Worm (Caenorhabditis elegans) whole organism, young adult: ENCODE results near the gene F37C12.10.

Experiments
- B0035.1 ChIP-seq: sonication (generic microtip); optimal IDR thresholded peaks from 2 replicates; lab custom pipeline; 2016; ENCODE audit warnings: missing genetic modification characterization, mild to moderate bottlenecking, missing compliant biosample characterization, missing genotype, missing genetic modification reagents
- B0261.1 ChIP-seq: sonication (generic microtip); optimal IDR thresholded peaks from 2 replicates; lab custom pipeline; 2016; ENCODE audit warnings: mild to moderate bottlenecking, missing genetic modification characterization, moderate library complexity, missing compliant biosample characterization
- D2030.7 ChIP-seq: fragments of 200-800 bp; sonication (Bioruptor generic); IDR thresholded peaks from 2 replicates; pipeline ENCODE4 v1.3.6; 2022; ENCODE audit warnings: missing genetic modification reagents, missing genetic modification characterization, missing compliant biosample characterization
- F23B12.7 ChIP-seq: sonication (generic microtip); optimal IDR thresholded peaks from 2 replicates; lab custom pipeline; 2017; ENCODE audit warnings: missing genetic modification characterization, mild to moderate bottlenecking, missing compliant biosample characterization, antibody characterized with exemption, moderate library complexity; ENCODE audit not compliant: insufficient read depth
- F33H1.4 ChIP-seq: fragments of 200-800 bp; sonication (Bioruptor generic); IDR thresholded peaks from 2 replicates; pipeline ENCODE4 v1.3.6; 2022; ENCODE audit warnings: missing genetic modification reagents, missing genetic modification characterization, missing compliant biosample characterization
- F57C9.4 ChIP-seq: sonication (generic microtip); optimal IDR thresholded peaks from 2 replicates; lab custom pipeline; 2017; ENCODE audit warnings: mild to moderate bottlenecking, missing genetic modification characterization, missing compliant biosample characterization
- K11D2.4 ChIP-seq: fragments of 200-800 bp; sonication (Bioruptor generic); IDR thresholded peaks from 2 replicates; pipeline ENCODE4 v1.3.6; 2022; ENCODE audit warnings: missing genetic modification reagents, missing genetic modification characterization, missing compliant biosample characterization
- T07F8.4 ChIP-seq: sonication (generic microtip); optimal IDR thresholded peaks from 2 replicates; lab custom pipeline; 2016; ENCODE audit warnings: mild to moderate bottlenecking, missing genetic modification characterization, moderate library complexity, missing compliant biosample characterization
- Y79H2A.3 ChIP-seq: fragments of 200-800 bp; sonication (Bioruptor generic); conservative IDR thresholded peaks from 2 replicates; pipeline ENCODE4 v1.3.6; 2022; ENCODE audit warnings: missing genetic modification reagents, missing genetic modification characterization, missing compliant biosample characterization
- Y95B8A.8 ChIP-seq: fragments of 200-800 bp; sonication (Bioruptor generic); IDR thresholded peaks from 2 replicates; pipeline ENCODE4 v1.3.6; 2022; ENCODE audit warnings: missing genetic modification reagents, missing genetic modification characterization, missing compliant biosample characterization
- ama-1 ChIP-seq, 3 experiments: fragments of 150-350 bp in 1 of 3; sonication (generic microtip) in 2 of 3; optimal IDR thresholded peaks; 2 replicates each; lab custom pipeline; 2014 to 2018; ENCODE audit warnings: missing biosample characterization in 2 of 3, missing genetic modification characterization in 2 of 3, missing genetic modification reagents in 2 of 3
- aptf-2 ChIP-seq: fragments of 200-800 bp; sonication (Bioruptor generic); conservative IDR thresholded peaks from 2 replicates; pipeline ENCODE4 v1.3.6; 2022; ENCODE audit warnings: missing genetic modification reagents, missing genetic modification characterization, missing compliant biosample characterization
- attf-5 ChIP-seq: fragments of 200-800 bp; sonication (Bioruptor generic); optimal IDR thresholded peaks from 2 replicates; lab custom pipeline; 2018; ENCODE audit warnings: mild to moderate bottlenecking, missing genetic modification characterization, missing compliant biosample characterization
- ceh-100 ChIP-seq: fragments of 200-800 bp; sonication (Bioruptor generic); IDR thresholded peaks from 2 replicates; pipeline ENCODE4 v1.3.6; 2022; ENCODE audit warnings: missing genetic modification reagents, missing genetic modification characterization, missing compliant biosample characterization
- ceh-27 ChIP-seq: fragments of 200-800 bp; sonication (Bioruptor generic); optimal IDR thresholded peaks from 2 replicates; lab custom pipeline; 2018; ENCODE audit warnings: mild to moderate bottlenecking, missing genetic modification characterization, moderate library complexity, missing compliant biosample characterization
- ceh-91 ChIP-seq: fragments of 200-800 bp; sonication (Bioruptor generic); IDR thresholded peaks from 2 replicates; pipeline ENCODE4 v1.3.6; 2022; ENCODE audit warnings: missing genetic modification reagents, missing genetic modification characterization, missing compliant biosample characterization
- dpl-1 ChIP-seq: fragments of 150-350 bp; optimal IDR thresholded peaks from 2 replicates; lab custom pipeline; 2014; ENCODE audit warnings: missing biosample characterization, missing genetic modification reagents, missing genetic modification characterization
- ets-4 ChIP-seq: fragments of 200-800 bp; sonication (Bioruptor generic); optimal IDR thresholded peaks from 2 replicates; lab custom pipeline; 2018; ENCODE audit warnings: mild to moderate bottlenecking, missing genetic modification characterization, missing compliant biosample characterization
- hmg-1.2 ChIP-seq: fragments of 200-800 bp; sonication (Bioruptor generic); IDR thresholded peaks from 2 replicates; pipeline ENCODE4 v1.3.6; 2022; ENCODE audit warnings: missing genetic modification reagents, missing genetic modification characterization, missing compliant biosample characterization
- hrde-1 ChIP-seq: sonication (generic microtip); optimal IDR thresholded peaks from 2 replicates; lab custom pipeline; 2016; ENCODE audit warnings: missing genetic modification characterization, mild to moderate bottlenecking, missing compliant biosample characterization, moderate library complexity, missing genotype, missing genetic modification reagents, borderline replicate concordance
- let-526 ChIP-seq: fragments of 200-800 bp; sonication (Bioruptor generic); IDR thresholded peaks from 2 replicates; pipeline ENCODE4 v1.3.6; 2022; ENCODE audit warnings: missing genetic modification reagents, missing genetic modification characterization, missing compliant biosample characterization
- let-607 ChIP-seq, 2 experiments: fragments of 200-800 bp in 1 of 2; sonication (Bioruptor generic) in 1 of 2; sonication (generic microtip) in 1 of 2; optimal IDR thresholded peaks; 2 replicates each; lab custom pipeline; 2016 to 2018; ENCODE audit warnings: mild to moderate bottlenecking in 2 of 2, missing compliant biosample characterization in 2 of 2, missing genetic modification characterization in 2 of 2, moderate library complexity in 2 of 2, missing genotype in 1 of 2
- lin-40 ChIP-seq: sonication (generic microtip); optimal IDR thresholded peaks from 2 replicates; lab custom pipeline; 2016; ENCODE audit warnings: missing genetic modification characterization, mild to moderate bottlenecking, missing compliant biosample characterization, missing genotype, missing genetic modification reagents
- lin-54 ChIP-seq: fragments of 200-800 bp; sonication (Bioruptor generic); optimal IDR thresholded peaks from 2 replicates; lab custom pipeline; 2018; ENCODE audit warnings: mild to moderate bottlenecking, missing genetic modification characterization, missing compliant biosample characterization
- lir-1 ChIP-seq: fragments of 200-800 bp; sonication (Bioruptor generic); conservative IDR thresholded peaks from 2 replicates; pipeline ENCODE4 v1.3.6; 2022; ENCODE audit warnings: missing genetic modification reagents, missing genetic modification characterization, missing compliant biosample characterization
- lsl-1 ChIP-seq: fragments of 200-800 bp; sonication (Bioruptor generic); optimal IDR thresholded peaks from 2 replicates; lab custom pipeline; 2018; ENCODE audit warnings: mild to moderate bottlenecking, missing genetic modification characterization, moderate library complexity, missing compliant biosample characterization
- lsy-27 ChIP-seq: sonication (generic microtip); optimal IDR thresholded peaks from 2 replicates; lab custom pipeline; 2017; ENCODE audit warnings: missing genetic modification characterization, mild to moderate bottlenecking, missing compliant biosample characterization, antibody characterized with exemption, missing genotype, borderline replicate concordance; ENCODE audit not compliant: insufficient read depth
- madf-10 ChIP-seq: sonication (generic microtip); optimal IDR thresholded peaks from 2 replicates; lab custom pipeline; 2016; ENCODE audit warnings: mild to moderate bottlenecking, missing genetic modification characterization, missing compliant biosample characterization
- madf-3 ChIP-seq: fragments of 200-800 bp; sonication (Bioruptor generic); IDR thresholded peaks from 2 replicates; pipeline ENCODE4 v1.3.6; 2022; ENCODE audit warnings: missing genetic modification reagents, missing genetic modification characterization, missing compliant biosample characterization
- madf-6 ChIP-seq: fragments of 200-800 bp; sonication (Bioruptor generic); IDR thresholded peaks from 2 replicates; pipeline ENCODE4 v1.3.6; 2022; ENCODE audit warnings: missing genetic modification reagents, missing genetic modification characterization, missing compliant biosample characterization
- mcd-1 ChIP-seq: fragments of 200-800 bp; sonication (Bioruptor generic); IDR thresholded peaks from 2 replicates; pipeline ENCODE4 v1.3.6; 2022; ENCODE audit warnings: missing genetic modification reagents, missing genetic modification characterization, missing compliant biosample characterization
- mel-28 ChIP-seq: sonication (generic microtip); optimal IDR thresholded peaks from 2 replicates; lab custom pipeline; 2016; ENCODE audit warnings: borderline replicate concordance, mild to moderate bottlenecking, missing genetic modification characterization, missing compliant biosample characterization
- nhr-27 ChIP-seq: fragments of 200-800 bp; sonication (Bioruptor generic); optimal IDR thresholded peaks from 2 replicates; lab custom pipeline; 2018; ENCODE audit warnings: mild to moderate bottlenecking, missing genetic modification characterization, moderate library complexity, missing compliant biosample characterization
- nhr-80 ChIP-seq: sonication (generic microtip); optimal IDR thresholded peaks from 2 replicates; lab custom pipeline; 2016; ENCODE audit warnings: missing genetic modification characterization, missing compliant biosample characterization
- rcor-1 ChIP-seq: fragments of 200-800 bp; sonication (Bioruptor generic); IDR thresholded peaks from 2 replicates; pipeline ENCODE4 v1.3.6; 2022; ENCODE audit warnings: missing genetic modification reagents, missing genetic modification characterization, missing compliant biosample characterization
- snpc-1.1 ChIP-seq: sonication (generic microtip); optimal IDR thresholded peaks from 2 replicates; lab custom pipeline; 2017; ENCODE audit warnings: missing genetic modification characterization, mild to moderate bottlenecking, missing compliant biosample characterization, antibody characterized with exemption, moderate library complexity, missing genotype, missing genetic modification reagents; ENCODE audit not compliant: insufficient read depth
- snpc-1.3 ChIP-seq: sonication (generic microtip); optimal IDR thresholded peaks from 2 replicates; lab custom pipeline; 2017; ENCODE audit warnings: missing genetic modification characterization, mild to moderate bottlenecking, missing compliant biosample characterization, antibody characterized with exemption, moderate library complexity, missing genotype, missing genetic modification reagents; ENCODE audit not compliant: insufficient read depth
- snpc-3.4 ChIP-seq: sonication (generic microtip); optimal IDR thresholded peaks from 2 replicates; lab custom pipeline; 2017; ENCODE audit warnings: missing genetic modification characterization, mild to moderate bottlenecking, missing compliant biosample characterization, antibody characterized with exemption, moderate library complexity, missing genotype, missing genetic modification reagents
- snpc-4 ChIP-seq, 5 experiments: fragments of 150-350 bp in 1 of 5; sonication (generic microtip) in 4 of 5; optimal IDR thresholded peaks; 2 replicates each; lab custom pipeline; 2014 to 2018; ENCODE audit warnings: missing genetic modification characterization in 5 of 5, missing biosample characterization in 3 of 5, antibody characterized with exemption in 2 of 5, mild to moderate bottlenecking in 2 of 5, missing compliant biosample characterization in 2 of 5, missing genotype in 2 of 5, moderate library complexity in 2 of 5, missing genetic modification reagents in 1 of 5
- somi-1 ChIP-seq: fragments of 200-800 bp; sonication (Bioruptor generic); optimal IDR thresholded peaks from 2 replicates; lab custom pipeline; 2018; ENCODE audit warnings: mild to moderate bottlenecking, missing genetic modification characterization, missing compliant biosample characterization
- tbp1 ChIP-seq: fragments of 200-800 bp; sonication (Bioruptor generic); optimal IDR thresholded peaks from 2 replicates; lab custom pipeline; 2018; ENCODE audit warnings: mild to moderate bottlenecking, missing genetic modification characterization, missing compliant biosample characterization
- tbx-9 ChIP-seq: sonication (generic microtip); optimal IDR thresholded peaks from 2 replicates; lab custom pipeline; 2016; ENCODE audit warnings: borderline replicate concordance, missing genetic modification characterization, inconsistent platforms, missing compliant biosample characterization
- xnd-1 ChIP-seq: sonication (generic microtip); optimal IDR thresholded peaks from 2 replicates; lab custom pipeline; 2016; ENCODE audit warnings: missing genotype, missing genetic modification reagents, missing genetic modification characterization, missing compliant biosample characterization
- ztf-18 ChIP-seq: sonication (generic microtip); optimal IDR thresholded peaks from 2 replicates; lab custom pipeline; 2016; ENCODE audit warnings: missing genotype, mild to moderate bottlenecking, missing genetic modification characterization, missing compliant biosample characterization

F37C12.10 gene

DNA sequence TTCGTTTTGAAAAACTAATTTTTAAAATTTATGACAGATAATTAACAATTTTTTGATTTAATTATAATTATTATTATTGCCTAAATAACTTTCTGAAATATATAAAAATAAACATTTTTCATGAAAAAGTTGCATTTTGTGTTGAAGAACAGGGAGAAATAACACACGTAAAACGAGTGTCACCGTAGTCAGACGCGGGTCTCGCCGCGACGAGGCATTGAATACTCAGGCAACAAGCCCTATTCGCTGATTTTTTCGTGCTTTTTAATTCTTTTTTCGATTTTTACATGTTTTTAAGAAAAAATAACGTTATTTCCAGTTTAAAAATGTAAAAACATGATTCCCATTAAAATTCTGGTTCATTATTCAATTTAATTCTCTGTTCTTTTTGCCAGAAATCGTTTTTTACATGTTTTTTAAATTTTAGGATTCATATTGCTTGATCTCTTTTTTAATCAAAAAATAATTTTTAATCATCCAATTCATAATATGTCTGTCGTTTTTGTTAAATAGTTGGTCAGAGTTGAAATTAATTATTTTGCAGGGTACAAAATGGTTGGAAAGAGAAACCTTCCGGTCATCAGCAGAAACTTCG lies 19.8 kb upstream of the F37C12.10 start, which contains the start of gene rpl-6 (continued):
- TF ChIP-seq ztf-18 (tag; lab: Kevin White, UChicago) (peak; percentile 47), D2030.7 (0 out of 2 replicates have a peak, but pooled peaks have one; percentile 44), xnd-1 (tag; lab: Kevin White, UChicago) (peak; percentile 1), tbp1 (peak; percentile 57), ets-4 (no peak), nhr-27 (tag; lab: Kevin White, UChicago) (no peak), hmg-1.2 (GFP tag; lab: Robert Waterston, UW) (peak; percentile 86), rcor-1 (GFP tag; lab: Robert Waterston, UW) (peak; percentile 73), let-607 (tag; optimal IDR thresholded peaks at IDR 0.05; lab: Kevin White, UChicago) (peak in 1 of 2 experiments; percentile 42), ceh-91 (GFP tag; lab: Robert Waterston, UW) (peak; percentile 82), ama-1 (optimal IDR thresholded peaks at IDR 0.05; lab: Kevin White, UChicago) (peak; percentile 2), ama-1 (GFP tag; optimal IDR thresholded peaks at IDR 0.05; lab: Kevin White, UChicago) (peak in 1 of 2 experiments; percentile 29), Y95B8A.8 (GFP tag; lab: Robert Waterston, UW) (0 out of 2 replicates have a peak, but pooled peaks have one; percentile 19), F57C9.4 (tag; lab: Kevin White, UChicago) (no peak), ceh-100 (peak; percentile 29; the same call in 1 of the 2 replicates), hrde-1 (no peak), somi-1 (GFP tag; lab: Kevin White, UChicago) (no peak), aptf-2 (GFP tag; lab: Robert Waterston, UW) (no peak), snpc-1.3 (tag; lab: Kevin White, UChicago) (peak; percentile 76), F33H1.4 (GFP tag; lab: Robert Waterston, UW) (peak; percentile 98), mcd-1 (peak; percentile 81), B0035.1 (tag; lab: Kevin White, UChicago) (no peak), F23B12.7 (tag; lab: Kevin White, UChicago) (peak; percentile 79), lir-1 (GFP tag; lab: Robert Waterston, UW) (peak; percentile 28; the same call in 1 of the 2 replicates), lsl-1 (GFP tag; lab: Kevin White, UChicago) (peak; percentile 91), dpl-1 (GFP tag; lab: Kevin White, UChicago) (peak; percentile 35), mel-28 (tag; lab: Kevin White, UChicago) (no peak), snpc-3.4 (tag; lab: Kevin White, UChicago) (peak; percentile 85), madf-6 (GFP tag; lab: Robert Waterston, UW) (peak; percentile 83), lin-40 (tag; lab: Kevin White, UChicago) (peak; percentile 68), snpc-4 (GFP tag; optimal IDR thresholded peaks at IDR 0.05; lab: Kevin White, UChicago) (no peak), snpc-4 (tag; optimal IDR thresholded peaks at IDR 0.05; lab: Kevin White, UChicago) (peak; percentile 49 to 76 (median 62)), K11D2.4 (GFP tag; lab: Robert Waterston, UW) (peak; percentile 65; the same call in 1 of the 2 replicates), madf-10 (tag; lab: Kevin White, UChicago) (peak; percentile 4), madf-3 (GFP tag; lab: Robert Waterston, UW) (peak; percentile 84), lin-54 (GFP tag; lab: Kevin White, UChicago) (peak; percentile 80), lsy-27 (tag; lab: Kevin White, UChicago) (peak; percentile 16), attf-5 (peak; percentile 64), snpc-1.1 (peak; percentile 37), tbx-9 (tag; lab: Kevin White, UChicago) (no peak), nhr-80 (peak; percentile 32), B0261.1 (tag; lab: Kevin White, UChicago) (no peak), ceh-27 (GFP tag; lab: Kevin White, UChicago) (peak; percentile 82), T07F8.4 (tag; lab: Kevin White, UChicago) (no peak), Y79H2A.3 (GFP tag; lab: Robert Waterston, UW) (no peak), let-526 (GFP tag; lab: Robert Waterston, UW) (no peak)
